Fruit fly (Drosophila melanogaster) whole organism, embryonic: ENCODE results near the gene CG10730.
A peak's percentile ranks its signal among the peaks of the same experiment; 100 is the strongest.

Experiments used
- Ada2b ChIP-seq: fragments of 200-800 bp; sonication (Bioruptor generic); IDR thresholded peaks from 2 replicates; pipeline ENCODE4 v1.3.6; 2022; ENCODE audit warnings: missing biosample characterization, missing genetic modification characterization
- Atf-2 ChIP-seq: fragments of 200-800 bp; sonication (Bioruptor generic); optimal IDR thresholded peaks from 2 replicates; lab custom pipeline; 2016; ENCODE audit warnings: missing biosample characterization, missing genetic modification characterization
- B-H1 ChIP-seq: fragments of 200-800 bp; sonication (Bioruptor generic); IDR thresholded peaks from 3 replicates; pipeline ENCODE4 v1.3.6; 2022; ENCODE audit warnings: missing biosample characterization, missing genetic modification characterization
- CG10366 ChIP-seq: fragments of 200-800 bp; sonication (Bioruptor generic); IDR thresholded peaks from 2 replicates; pipeline ENCODE4 v1.3.6; 2022; ENCODE audit warnings: missing biosample characterization, missing genetic modification characterization
- CG13296 ChIP-seq: fragments of 200-800 bp; sonication (Bioruptor generic); optimal IDR thresholded peaks from 3 replicates; lab custom pipeline; 2018; ENCODE audit warnings: missing biosample characterization, mild to moderate bottlenecking, missing genetic modification characterization
- CG14441 ChIP-seq: fragments of 200-800 bp; sonication (Bioruptor generic); IDR thresholded peaks from 2 replicates; pipeline ENCODE4 v1.3.6; 2022; ENCODE audit warnings: missing biosample characterization, missing genetic modification characterization
- CG14710 ChIP-seq: fragments of 200-800 bp; sonication (Bioruptor generic); optimal IDR thresholded peaks from 3 replicates; lab custom pipeline; 2019; ENCODE audit warnings: missing biosample characterization, mild to moderate bottlenecking, missing genetic modification characterization, moderate library complexity
- CG15696 ChIP-seq: fragments of 200-800 bp; sonication (Bioruptor generic); optimal IDR thresholded peaks from 2 replicates; lab custom pipeline; 2019; ENCODE audit warnings: missing biosample characterization, mild to moderate bottlenecking, missing genetic modification characterization, moderate library complexity
- CG17385 ChIP-seq: fragments of 200-800 bp; sonication (Bioruptor generic); optimal IDR thresholded peaks from 3 replicates; lab custom pipeline; 2018; ENCODE audit warnings: missing biosample characterization, mild to moderate bottlenecking, missing genetic modification characterization
- CG30403 ChIP-seq: fragments of 200-800 bp; sonication (Bioruptor generic); optimal IDR thresholded peaks from 3 replicates; lab custom pipeline; 2016; ENCODE audit warnings: missing biosample characterization, missing genetic modification characterization
- CG31224 ChIP-seq: fragments of 200-800 bp; sonication (Bioruptor generic); IDR thresholded peaks from 2 replicates; pipeline ENCODE4 v1.3.6; 2022; ENCODE audit warnings: missing biosample characterization, missing genetic modification characterization
- CG31365 ChIP-seq: fragments of 200-800 bp; sonication (Bioruptor generic); optimal IDR thresholded peaks from 2 replicates; lab custom pipeline; 2018; ENCODE audit warnings: missing biosample characterization, mild to moderate bottlenecking, missing genetic modification characterization
- CG3163 ChIP-seq: fragments of 200-800 bp; sonication (Bioruptor generic); optimal IDR thresholded peaks from 3 replicates; lab custom pipeline; 2016; ENCODE audit warnings: missing biosample characterization, missing genetic modification characterization
- CG32772 ChIP-seq: fragments of 200-800 bp; sonication (Bioruptor generic); IDR thresholded peaks from 2 replicates; pipeline ENCODE4 v1.3.6; 2022; ENCODE audit warnings: missing biosample characterization, missing genetic modification characterization
- CG3838 ChIP-seq: fragments of 200-800 bp; sonication (Bioruptor generic); optimal IDR thresholded peaks from 3 replicates; lab custom pipeline; 2016; ENCODE audit warnings: missing biosample characterization, missing genetic modification characterization
- CG7271 ChIP-seq: fragments of 200-800 bp; sonication (Bioruptor generic); optimal IDR thresholded peaks from 2 replicates; lab custom pipeline; 2018; ENCODE audit warnings: missing biosample characterization, mild to moderate bottlenecking, missing genetic modification characterization, moderate library complexity
- CG7928 ChIP-seq: fragments of 200-800 bp; sonication (Bioruptor generic); optimal IDR thresholded peaks from 2 replicates; lab custom pipeline; 2017; ENCODE audit warnings: missing biosample characterization, mild to moderate bottlenecking, missing genetic modification characterization
- Dfd ChIP-seq, 2 experiments: fragments of >200 bp; optimal IDR thresholded peaks; 2 replicates each; lab custom pipeline; 2017; ENCODE audit warnings: missing biosample characterization in 2 of 2, missing genetic modification characterization in 2 of 2
- Lpt ChIP-seq: fragments of >200 bp; optimal IDR thresholded peaks from 2 replicates; lab custom pipeline; 2018; ENCODE audit warnings: missing biosample characterization, missing genetic modification characterization
- PHDP ChIP-seq: fragments of 200-800 bp; sonication (Bioruptor generic); optimal IDR thresholded peaks from 3 replicates; lab custom pipeline; 2018; ENCODE audit warnings: missing biosample characterization, mild to moderate bottlenecking, missing genetic modification characterization, moderate library complexity
- Ptx1 ChIP-seq: fragments of 200-800 bp; sonication (Bioruptor generic); IDR thresholded peaks from 2 replicates; pipeline ENCODE4 v1.3.6; 2022; ENCODE audit warnings: missing biosample characterization, missing genetic modification characterization
- Stat92E ChIP-seq, 3 experiments: fragments of >200 bp in 2 of 3; fragments of 200-800 bp in 1 of 3; sonication (Bioruptor generic) in 1 of 3; optimal IDR thresholded peaks; 2 replicates each; lab custom pipeline; 2017 to 2019; ENCODE audit warnings: missing biosample characterization in 3 of 3, missing genetic modification characterization in 3 of 3, mild to moderate bottlenecking in 1 of 3, moderate library complexity in 1 of 3
- Xbp1 ChIP-seq: fragments of 200-800 bp; sonication (Bioruptor generic); optimal IDR thresholded peaks from 3 replicates; lab custom pipeline; 2016; ENCODE audit warnings: missing biosample characterization, mild to moderate bottlenecking, missing genetic modification characterization
- ara ChIP-seq: fragments of 200-800 bp; sonication (Bioruptor generic); IDR thresholded peaks from 2 replicates; pipeline ENCODE4 v1.3.6; 2022; ENCODE audit warnings: missing biosample characterization, missing genetic modification characterization
- ase ChIP-seq: fragments of 200-800 bp; sonication (Bioruptor generic); IDR thresholded peaks from 3 replicates; pipeline ENCODE4 v1.3.6; 2022; ENCODE audit warnings: missing biosample characterization, missing genetic modification characterization
- bab2 ChIP-seq: fragments of 200-800 bp; sonication (Bioruptor generic); optimal IDR thresholded peaks from 2 replicates; lab custom pipeline; 2016; ENCODE audit warnings: missing biosample characterization, missing genetic modification characterization
- bbx ChIP-seq: fragments of 200-800 bp; sonication (Bioruptor generic); IDR thresholded peaks from 2 replicates; pipeline ENCODE4 v1.3.6; 2022; ENCODE audit warnings: missing biosample characterization, missing genetic modification characterization; ENCODE audit not compliant: partially characterized antibody
- bowl ChIP-seq: fragments of 200-800 bp; sonication (Bioruptor generic); IDR thresholded peaks from 2 replicates; pipeline ENCODE4 v1.3.6; 2022; ENCODE audit warnings: missing biosample characterization, missing genetic modification characterization
- btn ChIP-seq: fragments of 200-800 bp; sonication (Bioruptor generic); optimal IDR thresholded peaks from 2 replicates; lab custom pipeline; 2016; ENCODE audit warnings: missing biosample characterization, missing genetic modification characterization
- cad ChIP-seq: fragments of >200 bp; optimal IDR thresholded peaks from 2 replicates; lab custom pipeline; 2017; ENCODE audit warnings: missing biosample characterization, missing genetic modification characterization
- chinmo ChIP-seq: fragments of 200-800 bp; sonication (Bioruptor generic); IDR thresholded peaks from 4 replicates; pipeline ENCODE4 v1.3.6; 2022; ENCODE audit warnings: missing biosample characterization, missing genetic modification characterization; ENCODE audit not compliant: partially characterized antibody
- chm ChIP-seq: fragments of 200-800 bp; sonication (Bioruptor generic); IDR thresholded peaks from 2 replicates; pipeline ENCODE4 v1.3.6; 2022; ENCODE audit warnings: missing biosample characterization, missing genetic modification characterization
- corto ChIP-seq: fragments of 200-800 bp; sonication (Bioruptor generic); optimal IDR thresholded peaks from 2 replicates; lab custom pipeline; 2016; ENCODE audit warnings: missing biosample characterization, mild to moderate bottlenecking, missing genetic modification characterization, moderate library complexity
- croc ChIP-seq: fragments of 200-800 bp; sonication (Bioruptor generic); conservative IDR thresholded peaks from 3 replicates; pipeline ENCODE4 v1.3.6; 2022; ENCODE audit warnings: missing biosample characterization, missing genetic modification characterization
- ems ChIP-seq: fragments of 200-800 bp; sonication (Bioruptor generic); optimal IDR thresholded peaks from 3 replicates; lab custom pipeline; 2016; ENCODE audit warnings: missing biosample characterization, missing genetic modification characterization
- eyg ChIP-seq: fragments of 200-800 bp; sonication (Bioruptor generic); optimal IDR thresholded peaks from 3 replicates; lab custom pipeline; 2016; ENCODE audit warnings: missing biosample characterization, missing genetic modification characterization
- gcm2 ChIP-seq: fragments of 200-800 bp; sonication (Bioruptor generic); optimal IDR thresholded peaks from 2 replicates; lab custom pipeline; 2016; ENCODE audit warnings: missing biosample characterization, missing genetic modification characterization
- hkb ChIP-seq, 2 experiments: fragments of 200-800 bp in 1 of 2; fragments of >200 bp in 1 of 2; sonication (Bioruptor generic) in 1 of 2; IDR thresholded peaks in 1 of 2; optimal IDR thresholded peaks in 1 of 2; 2 replicates each; pipeline versions ENCODE4 v1.3.6 to Lab custom; 2017 to 2022; ENCODE audit warnings: missing biosample characterization in 1 of 2, missing genetic modification characterization in 1 of 2
- knrl ChIP-seq: fragments of 200-800 bp; sonication (Bioruptor generic); IDR thresholded peaks from 3 replicates; pipeline ENCODE4 v1.3.6; 2022; ENCODE audit warnings: missing biosample characterization, missing genetic modification characterization; ENCODE audit not compliant: partially characterized antibody
- lab ChIP-seq: fragments of 200-800 bp; sonication (Bioruptor generic); optimal IDR thresholded peaks from 3 replicates; lab custom pipeline; 2017; ENCODE audit warnings: missing biosample characterization, missing genetic modification characterization, mild to moderate bottlenecking, moderate library complexity, missing genetic modification reagents
- lilli ChIP-seq: fragments of 200-800 bp; sonication (Bioruptor generic); optimal IDR thresholded peaks from 3 replicates; lab custom pipeline; 2016; ENCODE audit warnings: missing biosample characterization, missing genetic modification characterization
- lov ChIP-seq, 2 experiments: fragments of 200-800 bp in 1 of 2; fragments of >200 bp in 1 of 2; sonication (Bioruptor generic) in 1 of 2; IDR thresholded peaks in 1 of 2; optimal IDR thresholded peaks in 1 of 2; 2 replicates in 1 of 2; 3 replicates in 1 of 2; pipeline versions ENCODE4 v1.3.6 to Lab custom; 2017 to 2022; ENCODE audit warnings: missing biosample characterization in 1 of 2, missing genetic modification characterization in 1 of 2
- nmo ChIP-seq: fragments of 200-800 bp; sonication (Bioruptor generic); optimal IDR thresholded peaks from 2 replicates; lab custom pipeline; 2018; ENCODE audit warnings: missing biosample characterization, mild to moderate bottlenecking, missing genetic modification characterization, moderate library complexity
- pan ChIP-seq, 4 experiments: fragments of >200 bp in 3 of 4; fragments of 200-800 bp in 1 of 4; sonication (Bioruptor generic) in 1 of 4; optimal IDR thresholded peaks in 3 of 4; IDR thresholded peaks in 1 of 4; 2 replicates each; pipeline versions ENCODE4 v1.3.6 to Lab custom; 2017 to 2022; ENCODE audit warnings: missing biosample characterization in 2 of 4, missing genetic modification characterization in 2 of 4, mixed read lengths in 1 of 4
- pita ChIP-seq: fragments of 200-800 bp; sonication (Bioruptor generic); optimal IDR thresholded peaks from 2 replicates; lab custom pipeline; 2017; ENCODE audit warnings: missing biosample characterization, mild to moderate bottlenecking, missing genetic modification characterization
- ranshi ChIP-seq: fragments of 200-800 bp; sonication (Bioruptor generic); IDR thresholded peaks from 2 replicates; pipeline ENCODE4 v1.3.6; 2022; ENCODE audit warnings: missing biosample characterization, missing genetic modification characterization
- shn ChIP-seq: fragments of 200-800 bp; sonication (Bioruptor generic); optimal IDR thresholded peaks from 3 replicates; lab custom pipeline; 2016; ENCODE audit warnings: missing biosample characterization, missing genetic modification characterization
- wek ChIP-seq: fragments of 200-800 bp; sonication (Bioruptor generic); optimal IDR thresholded peaks from 3 replicates; lab custom pipeline; 2018; ENCODE audit warnings: missing biosample characterization, mild to moderate bottlenecking, missing genetic modification characterization, moderate library complexity

The CG10730 gene

dm6 chr2L:20082155-20082964, 10.4 kb upstream of the CG10730 start (continued):
- no peak for TF ChIP-seq CG31365 (tag; lab: Kevin White, UChicago)
- TF ChIP-seq lov (optimal IDR thresholded peaks at IDR 0.05; lab: Kevin White, UChicago) = no peak
- no peak for TF ChIP-seq lov (GFP tag; IDR thresholded peaks at IDR 0.05; lab: Robert Waterston, UW)
- no peak for TF ChIP-seq shn (GFP tag; lab: Kevin White, UChicago)
- no peak for TF ChIP-seq Lpt (GFP tag; lab: Kevin White, UChicago)
- TF ChIP-seq PHDP (tag; lab: Kevin White, UChicago) = no peak
- no peak for TF ChIP-seq eyg (GFP tag; lab: Kevin White, UChicago)
- no peak for TF ChIP-seq gcm2 (GFP tag; lab: Kevin White, UChicago)
- no peak for TF ChIP-seq CG7928 (GFP tag; lab: Kevin White, UChicago)
- no peak for TF ChIP-seq CG3163 (GFP tag; lab: Kevin White, UChicago)
- TF ChIP-seq knrl (GFP tag; lab: Robert Waterston, UW) = no peak
- TF ChIP-seq Dfd (GFP tag; optimal IDR thresholded peaks at IDR 0.05; lab: Kevin White, UChicago) = no peak
- TF ChIP-seq CG30403 = peak; percentile 1
- TF ChIP-seq ara (GFP tag; lab: Robert Waterston, UW) = no peak
- no peak for TF ChIP-seq CG7271 (tag; lab: Kevin White, UChicago)
- no peak for TF ChIP-seq btn
- 0 out of 4 replicates have a peak, but pooled peaks have one; percentile 45 for TF ChIP-seq chinmo (GFP tag; lab: Robert Waterston, UW)
- TF ChIP-seq CG31224 (GFP tag; lab: Robert Waterston, UW) = no peak
- no peak for TF ChIP-seq Ptx1
- no peak for TF ChIP-seq CG14441
- no peak for TF ChIP-seq corto (GFP tag; lab: Kevin White, UChicago)
- TF ChIP-seq hkb (optimal IDR thresholded peaks at IDR 0.05; lab: Kevin White, UChicago) = no peak
- no peak for TF ChIP-seq hkb (GFP tag; IDR thresholded peaks at IDR 0.05; lab: Robert Waterston, UW)
- no peak for TF ChIP-seq ase (GFP tag; lab: Robert Waterston, UW)
- no peak for TF ChIP-seq pan (optimal IDR thresholded peaks at IDR 0.05; lab: Kevin White, UChicago)
- no peak for TF ChIP-seq pan (GFP tag; optimal IDR thresholded peaks at IDR 0.05 in 1 of 2, IDR thresholded peaks at IDR 0.05 in 1 of 2)
- TF ChIP-seq Xbp1 (GFP tag; lab: Kevin White, UChicago) = peak; percentile 35
- TF ChIP-seq ranshi (GFP tag; lab: Robert Waterston, UW) = no peak
- TF ChIP-seq CG15696 (tag; lab: Kevin White, UChicago) = no peak
- TF ChIP-seq bowl = no peak
- no peak for TF ChIP-seq lilli
- no peak for TF ChIP-seq B-H1 (GFP tag; lab: Robert Waterston, UW)
- no peak for TF ChIP-seq chm (GFP tag; lab: Robert Waterston, UW)
- no peak for TF ChIP-seq croc (GFP tag; lab: Robert Waterston, UW)
- no peak for TF ChIP-seq bab2 (GFP tag; lab: Kevin White, UChicago)
- TF ChIP-seq CG17385 (GFP tag; lab: Kevin White, UChicago) = no peak
- TF ChIP-seq cad = no peak
- TF ChIP-seq CG32772 (GFP tag; lab: Robert Waterston, UW) = no peak
- no peak for TF ChIP-seq CG14710 (tag; lab: Kevin White, UChicago)
- no peak for TF ChIP-seq bbx
- no peak for TF ChIP-seq Atf-2
- TF ChIP-seq Ada2b (GFP tag; lab: Robert Waterston, UW) = no peak
- TF ChIP-seq ems (GFP tag; lab: Kevin White, UChicago) = no peak
- peak; percentile 21 for TF ChIP-seq lab (GFP tag; lab: Kevin White, UChicago)
- no peak for TF ChIP-seq nmo (GFP tag; lab: Kevin White, UChicago)
- no peak for TF ChIP-seq wek
- no peak for TF ChIP-seq CG10366 (GFP tag; lab: Robert Waterston, UW)
- no peak for TF ChIP-seq CG3838 (GFP tag; lab: Kevin White, UChicago)
- no peak for TF ChIP-seq Stat92E (GFP tag; optimal IDR thresholded peaks at IDR 0.05; lab: Kevin White, UChicago)
- TF ChIP-seq CG13296 (GFP tag; lab: Kevin White, UChicago) = peak; percentile 9
- TF ChIP-seq pita (GFP tag; lab: Kevin White, UChicago) = no peak
